Worm (Caenorhabditis elegans): ENCODE data around the gene F48F7.5.
A peak's percentile ranks its signal among the peaks of the same experiment; 100 is the strongest.

F48F7.5 gene

ce11 chrX:14016698-14017097, 41.2 kb downstream of the F48F7.5 start (continued):
- TF ChIP-seq dmd-6 (GFP tag; IDR thresholded peaks at IDR 0.05) (0 out of 2 replicates have a peak, but pooled peaks have one; percentile 16), snpc-4 (tag; optimal IDR thresholded peaks at IDR 0.05) (no peak), mdl-1 (tag; optimal IDR thresholded peaks at IDR 0.05) (peak in 1 of 2 experiments; percentile 31), Y105C5A.15 (GFP tag; IDR thresholded peaks at IDR 0.05) (no peak), hlh-30 (tag; optimal IDR thresholded peaks at IDR 0.05; ENCODE audit: insufficient read depth) (no peak), ceh-28 (tag; optimal IDR thresholded peaks at IDR 0.05) (no peak), lin-38 (GFP tag; IDR thresholded peaks at IDR 0.05) (no peak), jun-1 (tag; optimal IDR thresholded peaks at IDR 0.05) (no peak), spr-1 (tag; optimal IDR thresholded peaks at IDR 0.05) (no peak), vab-7 (GFP tag; IDR thresholded peaks at IDR 0.05) (0 out of 2 replicates have a peak, but pooled peaks have one; percentile 21), saeg-2 (GFP tag; IDR thresholded peaks at IDR 0.05) (no peak), T26A8.4 (GFP tag; IDR thresholded peaks at IDR 0.05) (no peak), ctbp-1 (GFP tag; IDR thresholded peaks at IDR 0.05) (peak; percentile 82), F49E8.2 (tag; optimal IDR thresholded peaks at IDR 0.05; ENCODE audit: borderline replicate concordance) (no peak), nhr-48 (tag; optimal IDR thresholded peaks at IDR 0.05) (no peak), aha-1 (tag) (peak; percentile 37), nhr-25 (tag; optimal IDR thresholded peaks at IDR 0.05; ENCODE audit: borderline replicate concordance, insufficient read depth) (no peak), egl-27 (tag; optimal IDR thresholded peaks at IDR 0.05) (no peak), nhr-77 (tag; optimal IDR thresholded peaks at IDR 0.05) (no peak), hif-1 (tag; optimal IDR thresholded peaks at IDR 0.05) (no peak), ceh-32 (tag; optimal IDR thresholded peaks at IDR 0.05; ENCODE audit: poor library complexity) (no peak), sdz-12 (GFP tag; optimal IDR thresholded peaks at IDR 0.05) (no peak), T20F7.1 (GFP tag; optimal IDR thresholded peaks at IDR 0.05) (no peak), ceh-62 (tag; optimal IDR thresholded peaks at IDR 0.05) (no peak), attf-4 (tag; optimal IDR thresholded peaks at IDR 0.05) (no peak), F44E2.7 (GFP tag; IDR thresholded peaks at IDR 0.05) (no peak), Y48G9A.11 (GFP tag; IDR thresholded peaks at IDR 0.05) (no peak), D1046.2 (GFP tag; IDR thresholded peaks at IDR 0.05) (no peak), zag-1 (tag; optimal IDR thresholded peaks at IDR 0.05) (no peak), nhr-41 (GFP tag; IDR thresholded peaks at IDR 0.05) (no peak), nhr-10 (tag; optimal IDR thresholded peaks at IDR 0.05) (no peak), egl-43 (GFP tag; IDR thresholded peaks at IDR 0.05) (no peak), mes-2 (tag; optimal IDR thresholded peaks at IDR 0.05; ENCODE audit: poor library complexity, severe bottlenecking) (peak; percentile 37), gei-8 (GFP tag; optimal IDR thresholded peaks at IDR 0.05) (no peak), duxl-1 (tag; optimal IDR thresholded peaks at IDR 0.05; ENCODE audit: poor library complexity) (no peak), F37D6.2 (tag; optimal IDR thresholded peaks at IDR 0.05) (peak; percentile 71), dmd-9 (GFP tag; IDR thresholded peaks at IDR 0.05) (no peak), cey-2 (tag; optimal IDR thresholded peaks at IDR 0.05; ENCODE audit: borderline replicate concordance, insufficient read depth) (no peak), spr-3 (GFP tag; optimal IDR thresholded peaks at IDR 0.05) (no peak), mdt-29 (GFP tag; IDR thresholded peaks at IDR 0.05) (no peak), daf-16 (GFP tag; optimal IDR thresholded peaks at IDR 0.05) (peak in 1 of 2 experiments; percentile 53), daf-16 (tag; optimal IDR thresholded peaks at IDR 0.05) (no peak), lin-39 (tag; optimal IDR thresholded peaks at IDR 0.05) (no peak), lim-7 (GFP tag; IDR thresholded peaks at IDR 0.05) (no peak), nhr-111 (GFP tag; optimal IDR thresholded peaks at IDR 0.05) (no peak), madf-5 (GFP tag; IDR thresholded peaks at IDR 0.05) (no peak)
